Fruit fly (Drosophila melanogaster): Measurements from ENCODE around the gene CG3857.

Gene CG3857

dm6 chrX:1948508-1949065, 8.7 kb upstream of the CG3857 start (continued):
- TF ChIP-seq CG8924 (tag; optimal IDR thresholded peaks at IDR 0.05) (no peak), E2f1 (GFP tag; IDR thresholded peaks at IDR 0.05) (no peak), NfI (GFP tag; optimal IDR thresholded peaks at IDR 0.05) (peak; percentile 30), CG1233 (GFP tag; optimal IDR thresholded peaks at IDR 0.05) (peak; percentile 36), CG13775 (GFP tag; optimal IDR thresholded peaks at IDR 0.05) (peak; percentile 52), CG18599 (GFP tag; optimal IDR thresholded peaks at IDR 0.05) (peak; percentile 87), tgo (GFP tag; IDR thresholded peaks at IDR 0.05) (peak; percentile 45; the same call in 2 of the 3 replicates), Meics (GFP tag; optimal IDR thresholded peaks at IDR 0.05) (peak; percentile 77), org-1 (GFP tag; optimal IDR thresholded peaks at IDR 0.05) (peak; percentile 65), Hand (GFP tag; optimal IDR thresholded peaks at IDR 0.05) (peak; percentile 50), Dek (tag; optimal IDR thresholded peaks at IDR 0.05) (peak; percentile 54), Spps (tag; optimal IDR thresholded peaks at IDR 0.05) (no peak), CG12769 (tag; optimal IDR thresholded peaks at IDR 0.05) (peak; percentile 83), luna (GFP tag; optimal IDR thresholded peaks at IDR 0.05) (no peak), disco-r (GFP tag; optimal IDR thresholded peaks at IDR 0.05) (no peak), CG17328 (GFP tag; IDR thresholded peaks at IDR 0.05) (peak; percentile 35; the same call in 1 of the 2 replicates), PHDP (tag; optimal IDR thresholded peaks at IDR 0.05) (peak; percentile 78), Myb (GFP tag; optimal IDR thresholded peaks at IDR 0.05) (peak; percentile 50), slp2 (GFP tag; optimal IDR thresholded peaks at IDR 0.05) (no peak), CG11093 (GFP tag; IDR thresholded peaks at IDR 0.05) (no peak), CG30403 (GFP tag; optimal IDR thresholded peaks at IDR 0.05) (peak; percentile 60), ash1 (GFP tag; optimal IDR thresholded peaks at IDR 0.05) (no peak), ssp (GFP tag; IDR thresholded peaks at IDR 0.05) (no peak), Eip74EF (GFP tag; optimal IDR thresholded peaks at IDR 0.05) (no peak), CG4360 (GFP tag; IDR thresholded peaks at IDR 0.05) (no peak), chif (GFP tag; optimal IDR thresholded peaks at IDR 0.05) (peak in 1 of 2 experiments; percentile 3), fd3F (GFP tag; optimal IDR thresholded peaks at IDR 0.05) (peak; percentile 49), fd102C (GFP tag; optimal IDR thresholded peaks at IDR 0.05) (no peak), CG12236 (GFP tag; optimal IDR thresholded peaks at IDR 0.05) (no peak), CG31224 (GFP tag; IDR thresholded peaks at IDR 0.05) (peak; percentile 42; the same call in 1 of the 2 replicates), CG1529 (GFP tag; optimal IDR thresholded peaks at IDR 0.05) (peak; percentile 14), CG3847 (GFP tag; IDR thresholded peaks at IDR 0.05) (peak; percentile 50), Deaf1 (tag; optimal IDR thresholded peaks at IDR 0.05) (no peak), CG4404 (GFP tag; IDR thresholded peaks at IDR 0.05) (0 out of 2 replicates have a peak, but pooled peaks have one; percentile 17), CG7271 (tag; optimal IDR thresholded peaks at IDR 0.05) (no peak), da (GFP tag; optimal IDR thresholded peaks at IDR 0.05) (no peak), gro (GFP tag; optimal IDR thresholded peaks at IDR 0.05) (peak; percentile 70), Elba2 (GFP tag; optimal IDR thresholded peaks at IDR 0.05) (no peak), CG4424 (GFP tag; optimal IDR thresholded peaks at IDR 0.05) (peak; percentile 11), CG17829 (tag; optimal IDR thresholded peaks at IDR 0.05) (no peak), ara (GFP tag; IDR thresholded peaks at IDR 0.05) (0 out of 2 replicates have a peak, but pooled peaks have one; percentile 26), rib (GFP tag; IDR thresholded peaks at IDR 0.05) (peak; percentile 72; the same call in 1 of the 2 replicates), vvl (GFP tag; IDR thresholded peaks at IDR 0.05) (0 out of 2 replicates have a peak, but pooled peaks have one; percentile 19), Sox100B (GFP tag; optimal IDR thresholded peaks at IDR 0.05) (no peak), Ssrp (tag; optimal IDR thresholded peaks at IDR 0.05) (peak; percentile 9), CG6813 (GFP tag; optimal IDR thresholded peaks at IDR 0.05) (peak; percentile 45), HHEX (GFP tag; optimal IDR thresholded peaks at IDR 0.05) (peak; percentile 49), CG14667 (GFP tag; IDR thresholded peaks at IDR 0.05) (no peak), fd96Cb (tag; optimal IDR thresholded peaks at IDR 0.05) (peak; percentile 9), Rx (GFP tag; IDR thresholded peaks at IDR 0.05) (peak; percentile 29; the same call in 1 of the 2 replicates)

All from whole organism, embryonic.